Fruit fly (Drosophila melanogaster) whole organism, embryonic: ENCODE measurements around the gene CG5892.
A peak's percentile ranks its signal among the peaks of the same experiment; 100 is the strongest.

Experiments
- Atf6 ChIP-seq: fragments of 200-800 bp; sonication (Bioruptor generic); IDR thresholded peaks from 2 replicates; pipeline ENCODE4 v1.3.6; 2022; ENCODE audit warnings: missing biosample characterization, missing genetic modification characterization
- CG10543 ChIP-seq: fragments of 200-800 bp; sonication (Bioruptor generic); optimal IDR thresholded peaks from 3 replicates; lab custom pipeline; 2017; ENCODE audit warnings: missing biosample characterization, mild to moderate bottlenecking, missing genetic modification characterization, moderate library complexity
- CG12391 ChIP-seq: fragments of 200-800 bp; sonication (Bioruptor generic); optimal IDR thresholded peaks from 3 replicates; lab custom pipeline; 2018; ENCODE audit warnings: missing biosample characterization, mild to moderate bottlenecking, missing genetic modification characterization, moderate library complexity
- CG12659 ChIP-seq: fragments of 200-800 bp; sonication (Bioruptor generic); optimal IDR thresholded peaks from 3 replicates; lab custom pipeline; 2017; ENCODE audit warnings: mild to moderate bottlenecking, missing biosample characterization, missing genetic modification reagents, missing genetic modification characterization
- CG12769 ChIP-seq: fragments of 200-800 bp; sonication (Bioruptor generic); optimal IDR thresholded peaks from 2 replicates; lab custom pipeline; 2019; ENCODE audit warnings: missing biosample characterization, mild to moderate bottlenecking, missing genetic modification characterization, moderate library complexity
- CG13624 ChIP-seq: fragments of 200-800 bp; sonication (Bioruptor generic); optimal IDR thresholded peaks from 2 replicates; lab custom pipeline; 2016; ENCODE audit warnings: missing biosample characterization, missing genetic modification characterization
- CG14710 ChIP-seq: fragments of 200-800 bp; sonication (Bioruptor generic); optimal IDR thresholded peaks from 3 replicates; lab custom pipeline; 2019; ENCODE audit warnings: missing biosample characterization, mild to moderate bottlenecking, missing genetic modification characterization, moderate library complexity
- CG15696 ChIP-seq: fragments of 200-800 bp; sonication (Bioruptor generic); optimal IDR thresholded peaks from 2 replicates; lab custom pipeline; 2019; ENCODE audit warnings: missing biosample characterization, mild to moderate bottlenecking, missing genetic modification characterization, moderate library complexity
- CG16815 ChIP-seq: fragments of 200-800 bp; sonication (Bioruptor generic); optimal IDR thresholded peaks from 3 replicates; lab custom pipeline; 2017; ENCODE audit warnings: missing biosample characterization, mild to moderate bottlenecking, missing genetic modification characterization
- CG17829 ChIP-seq: fragments of 200-800 bp; optimal IDR thresholded peaks from 2 replicates; lab custom pipeline; 2019; ENCODE audit warnings: missing biosample characterization, mild to moderate bottlenecking, missing genetic modification characterization, moderate library complexity
- CG32767 ChIP-seq: fragments of 200-800 bp; sonication (Bioruptor generic); IDR thresholded peaks from 2 replicates; pipeline ENCODE4 v1.3.6; 2022; ENCODE audit warnings: missing biosample characterization, missing genetic modification characterization
- CG33557 ChIP-seq: fragments of 200-800 bp; sonication (Bioruptor generic); optimal IDR thresholded peaks from 2 replicates; lab custom pipeline; 2019; ENCODE audit warnings: missing biosample characterization, mild to moderate bottlenecking, missing genetic modification characterization, moderate library complexity
- CG34376 ChIP-seq: fragments of 200-800 bp; sonication (Bioruptor generic); optimal IDR thresholded peaks from 2 replicates; lab custom pipeline; 2018; ENCODE audit warnings: missing biosample characterization, mild to moderate bottlenecking, missing genetic modification characterization
- CG4424 ChIP-seq: fragments of 200-800 bp; sonication (Bioruptor generic); optimal IDR thresholded peaks from 3 replicates; lab custom pipeline; 2016; ENCODE audit warnings: missing biosample characterization, missing genetic modification characterization
- CG7357 ChIP-seq: fragments of 200-800 bp; sonication (Bioruptor generic); IDR thresholded peaks from 3 replicates; pipeline ENCODE4 v1.3.6; 2022; ENCODE audit warnings: missing biosample characterization, missing genetic modification characterization
- CG9727 ChIP-seq: fragments of 200-800 bp; sonication (Bioruptor generic); optimal IDR thresholded peaks from 3 replicates; lab custom pipeline; 2017; ENCODE audit warnings: missing biosample characterization, mild to moderate bottlenecking, missing genetic modification characterization
- CG9876 ChIP-seq: fragments of 200-800 bp; sonication (Bioruptor generic); optimal IDR thresholded peaks from 2 replicates; lab custom pipeline; 2016; ENCODE audit warnings: missing biosample characterization, missing genetic modification characterization
- Ets97D ChIP-seq: fragments of 200-800 bp; sonication (Bioruptor generic); optimal IDR thresholded peaks from 3 replicates; lab custom pipeline; 2016; ENCODE audit warnings: missing biosample characterization, missing genetic modification characterization
- HLH54F ChIP-seq: fragments of 200-800 bp; sonication (Bioruptor generic); optimal IDR thresholded peaks from 3 replicates; lab custom pipeline; 2016; ENCODE audit warnings: missing biosample characterization, missing genetic modification characterization
- Hsf ChIP-seq: fragments of 200-800 bp; sonication (Bioruptor generic); optimal IDR thresholded peaks from 3 replicates; lab custom pipeline; 2016; ENCODE audit warnings: missing biosample characterization, missing genetic modification characterization
- Nf-YB ChIP-seq: fragments of 200-800 bp; sonication (Bioruptor generic); optimal IDR thresholded peaks from 3 replicates; lab custom pipeline; 2019; ENCODE audit warnings: missing biosample characterization, mild to moderate bottlenecking, missing genetic modification characterization, moderate library complexity
- PHDP ChIP-seq: fragments of 200-800 bp; sonication (Bioruptor generic); optimal IDR thresholded peaks from 3 replicates; lab custom pipeline; 2018; ENCODE audit warnings: missing biosample characterization, mild to moderate bottlenecking, missing genetic modification characterization, moderate library complexity
- Rfx ChIP-seq: fragments of 200-800 bp; sonication (Bioruptor generic); IDR thresholded peaks from 2 replicates; pipeline ENCODE4 v1.3.6; 2022; ENCODE audit warnings: missing biosample characterization, missing genetic modification characterization
- Sry-β ChIP-seq: fragments of 200-800 bp; sonication (Bioruptor generic); optimal IDR thresholded peaks from 2 replicates; lab custom pipeline; 2018; ENCODE audit warnings: missing biosample characterization, mild to moderate bottlenecking, missing genetic modification characterization, moderate library complexity
- Usf ChIP-seq: fragments of 200-800 bp; sonication (Bioruptor generic); optimal IDR thresholded peaks from 2 replicates; lab custom pipeline; 2017; ENCODE audit warnings: missing genotype, missing biosample characterization, missing genetic modification characterization
- Xbp1 ChIP-seq: fragments of 200-800 bp; sonication (Bioruptor generic); optimal IDR thresholded peaks from 3 replicates; lab custom pipeline; 2016; ENCODE audit warnings: missing biosample characterization, mild to moderate bottlenecking, missing genetic modification characterization
- ab ChIP-seq: fragments of 200-800 bp; sonication (Bioruptor generic); optimal IDR thresholded peaks from 2 replicates; lab custom pipeline; 2016; ENCODE audit warnings: missing biosample characterization, missing genetic modification characterization
- ac ChIP-seq: fragments of 200-800 bp; sonication (Bioruptor generic); optimal IDR thresholded peaks from 3 replicates; lab custom pipeline; 2017; ENCODE audit warnings: missing biosample characterization, mild to moderate bottlenecking, missing genetic modification characterization
- az2 ChIP-seq: fragments of 200-800 bp; sonication (Bioruptor generic); optimal IDR thresholded peaks from 3 replicates; lab custom pipeline; 2016; ENCODE audit warnings: missing biosample characterization, missing genetic modification characterization
- bbx ChIP-seq: fragments of 200-800 bp; sonication (Bioruptor generic); IDR thresholded peaks from 2 replicates; pipeline ENCODE4 v1.3.6; 2022; ENCODE audit warnings: missing biosample characterization, missing genetic modification characterization; ENCODE audit not compliant: partially characterized antibody
- dati ChIP-seq: fragments of 200-800 bp; sonication (Bioruptor generic); IDR thresholded peaks from 2 replicates; pipeline ENCODE4 v1.3.6; 2022; ENCODE audit warnings: missing biosample characterization, missing genetic modification characterization
- fd64A ChIP-seq: fragments of 200-800 bp; sonication (Bioruptor generic); optimal IDR thresholded peaks from 3 replicates; lab custom pipeline; 2018; ENCODE audit warnings: missing biosample characterization, mild to moderate bottlenecking, missing genetic modification characterization
- gfzf ChIP-seq: fragments of 200-800 bp; sonication (Bioruptor generic); optimal IDR thresholded peaks from 2 replicates; lab custom pipeline; 2016; ENCODE audit warnings: missing biosample characterization, mild to moderate bottlenecking, missing genetic modification characterization, moderate library complexity
- grn ChIP-seq: fragments of 200-800 bp; sonication (Bioruptor generic); optimal IDR thresholded peaks from 3 replicates; lab custom pipeline; 2017; ENCODE audit warnings: missing biosample characterization, missing genetic modification characterization
- gro ChIP-seq: fragments of 200-800 bp; sonication (Bioruptor generic); optimal IDR thresholded peaks from 2 replicates; lab custom pipeline; 2016; ENCODE audit warnings: missing biosample characterization, missing genetic modification characterization
- kay ChIP-seq: fragments of 200-800 bp; sonication (Bioruptor generic); optimal IDR thresholded peaks from 2 replicates; lab custom pipeline; 2016; ENCODE audit warnings: missing biosample characterization, missing genetic modification characterization
- klu ChIP-seq: fragments of 200-800 bp; sonication (Bioruptor generic); IDR thresholded peaks from 2 replicates; pipeline ENCODE4 v1.3.6; 2022; ENCODE audit warnings: missing biosample characterization, missing genetic modification characterization
- org-1 ChIP-seq: fragments of 200-800 bp; sonication (Bioruptor generic); optimal IDR thresholded peaks from 2 replicates; lab custom pipeline; 2017; ENCODE audit warnings: missing biosample characterization, missing genetic modification characterization
- prd ChIP-seq, 3 experiments: fragments of >200 bp in 2 of 3; fragments of 200-800 bp in 1 of 3; sonication (Bioruptor generic) in 1 of 3; optimal IDR thresholded peaks in 2 of 3; IDR thresholded peaks in 1 of 3; 2 replicates in 2 of 3; 3 replicates in 1 of 3; pipeline versions ENCODE4 v1.3.6 to Lab custom; 2017 to 2022; ENCODE audit warnings: missing biosample characterization in 1 of 3, missing genetic modification characterization in 1 of 3
- row ChIP-seq: fragments of 200-800 bp; sonication (Bioruptor generic); IDR thresholded peaks from 3 replicates; pipeline ENCODE4 v1.3.6; 2022; ENCODE audit warnings: missing biosample characterization, missing genetic modification characterization
- run ChIP-seq: fragments of 200-800 bp; sonication (Bioruptor generic); optimal IDR thresholded peaks from 3 replicates; lab custom pipeline; 2018; ENCODE audit warnings: missing biosample characterization, mild to moderate bottlenecking, missing genetic modification characterization
- sob ChIP-seq: fragments of 200-800 bp; sonication (Bioruptor generic); IDR thresholded peaks from 2 replicates; pipeline ENCODE4 v1.3.6; 2022; ENCODE audit warnings: missing biosample characterization, missing genetic modification characterization
- sug ChIP-seq: fragments of 200-800 bp; optimal IDR thresholded peaks from 2 replicates; lab custom pipeline; 2019; ENCODE audit warnings: missing biosample characterization, mild to moderate bottlenecking, missing genetic modification characterization, moderate library complexity
- tll ChIP-seq, 2 experiments: fragments of 200-800 bp in 1 of 2; fragments of >200 bp in 1 of 2; sonication (Bioruptor generic) in 1 of 2; optimal IDR thresholded peaks; 2 replicates each; lab custom pipeline; 2017 to 2019; ENCODE audit warnings: missing biosample characterization in 2 of 2, missing genetic modification characterization in 2 of 2, mild to moderate bottlenecking in 1 of 2, moderate library complexity in 1 of 2
- tna ChIP-seq: fragments of 200-800 bp; sonication (Bioruptor generic); IDR thresholded peaks from 2 replicates; pipeline ENCODE4 v1.3.6; 2022; ENCODE audit warnings: missing biosample characterization, missing genetic modification characterization; ENCODE audit not compliant: partially characterized antibody
- trem ChIP-seq: fragments of 200-800 bp; optimal IDR thresholded peaks from 3 replicates; lab custom pipeline; 2019; ENCODE audit warnings: missing biosample characterization, mild to moderate bottlenecking, missing genetic modification characterization, moderate library complexity
- vvl ChIP-seq: fragments of 200-800 bp; sonication (Bioruptor generic); IDR thresholded peaks from 2 replicates; pipeline ENCODE4 v1.3.6; 2022; ENCODE audit warnings: missing biosample characterization, missing genetic modification characterization
- z ChIP-seq: fragments of 200-800 bp; sonication (Bioruptor generic); IDR thresholded peaks from 3 replicates; pipeline ENCODE4 v1.3.6; 2022; ENCODE audit warnings: missing biosample characterization, missing genetic modification characterization

The CG5892 gene

DNA sequence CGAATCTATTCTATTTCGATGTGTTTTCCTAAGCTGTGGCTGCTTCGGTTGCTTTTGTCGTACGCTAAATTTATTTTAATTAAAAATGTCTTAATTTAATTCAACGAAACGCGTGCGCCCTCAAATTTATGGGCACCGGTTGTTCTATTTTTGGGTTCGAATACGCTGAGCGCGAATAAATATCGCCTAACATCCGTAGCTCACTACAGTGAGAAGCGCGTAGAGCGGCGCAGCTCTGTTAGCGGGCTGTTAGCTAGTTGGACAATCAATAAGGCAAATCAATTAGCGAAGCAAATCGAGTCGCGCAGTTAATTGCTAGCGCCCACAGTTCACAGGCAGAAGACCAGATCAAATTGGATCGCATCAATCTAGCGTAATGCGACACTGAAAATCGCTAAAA, 32.3 kb upstream of the CG5892 start:
- TF ChIP-seq CG17829 (tag; lab: Kevin White, UChicago) (peak; percentile 97), CG16815 (no peak), gfzf (GFP tag; lab: Kevin White, UChicago) (no peak), CG12769 (no peak), CG10543 (GFP tag; lab: Kevin White, UChicago) (peak; percentile 31)

DNA sequence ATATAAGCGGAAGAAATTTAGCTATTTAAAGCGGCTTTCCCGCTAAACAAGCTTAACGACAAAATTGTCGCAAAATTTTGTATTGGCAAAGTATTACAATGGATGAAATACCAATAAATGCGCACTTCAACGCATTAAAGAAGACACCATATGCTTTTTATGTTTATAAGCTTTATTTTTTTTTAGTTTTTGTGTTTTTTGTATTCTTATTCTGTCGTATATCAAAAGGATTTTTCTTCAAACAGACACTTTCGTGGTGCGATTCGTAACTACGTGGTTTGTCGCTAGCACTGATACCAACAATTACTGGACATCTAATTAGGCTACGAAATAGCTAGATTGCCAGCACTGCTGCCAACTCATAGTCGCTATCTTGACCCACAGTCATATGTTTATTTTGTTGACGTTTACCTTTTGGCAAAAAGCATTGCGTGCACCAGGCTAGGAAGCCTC, 27.7 kb upstream of the CG5892 start, which contains the start of gene Ddrgk1:
Gene Ddrgk1 (plus strand): TSS at position 387 of the 453 bp plus-strand sequence.
- TF ChIP-seq prd (optimal IDR thresholded peaks at IDR 0.05; lab: Kevin White, UChicago) = no peak
- peak; percentile 56; the same call in 2 of the 3 replicates for TF ChIP-seq prd (GFP tag; IDR thresholded peaks at IDR 0.05; lab: Robert Waterston, UW)
- TF ChIP-seq sug = peak; percentile 15
- TF ChIP-seq Usf (GFP tag; lab: Kevin White, UChicago) = no peak
- TF ChIP-seq grn (GFP tag; lab: Kevin White, UChicago) = no peak
- no peak for TF ChIP-seq ac (GFP tag; lab: Kevin White, UChicago)
- TF ChIP-seq bbx (GFP tag; lab: Robert Waterston, UW) = no peak
- TF ChIP-seq gro = peak; percentile 6
- peak; percentile 31 for TF ChIP-seq Xbp1 (GFP tag; lab: Kevin White, UChicago)
- peak; percentile 46 for TF ChIP-seq CG12391 (tag; lab: Kevin White, UChicago)
- TF ChIP-seq CG7357 (GFP tag; lab: Robert Waterston, UW) = no peak
- TF ChIP-seq row (GFP tag; lab: Robert Waterston, UW) = peak; percentile 88
- peak; percentile 59 for TF ChIP-seq Ets97D (GFP tag; lab: Kevin White, UChicago)
- TF ChIP-seq run (tag; lab: Kevin White, UChicago) = no peak
- TF ChIP-seq ab (GFP tag; lab: Kevin White, UChicago) = no peak
- peak; percentile 19 for TF ChIP-seq az2 (GFP tag; lab: Kevin White, UChicago)
- TF ChIP-seq CG15696 (tag; lab: Kevin White, UChicago) = peak; percentile 0
- 0 out of 2 replicates have a peak, but pooled peaks have one; percentile 10 for TF ChIP-seq vvl
- peak; percentile 39 for TF ChIP-seq Hsf (GFP tag; lab: Kevin White, UChicago)
- TF ChIP-seq PHDP = no peak
- TF ChIP-seq Atf6 (GFP tag; lab: Robert Waterston, UW) = no peak
- peak; percentile 12 for TF ChIP-seq trem
- peak; percentile 96 for TF ChIP-seq Sry-β (GFP tag; lab: Kevin White, UChicago)
- peak; percentile 42 for TF ChIP-seq CG14710
- TF ChIP-seq CG12659 (GFP tag; lab: Kevin White, UChicago) = peak; percentile 26
- peak; percentile 17 for TF ChIP-seq HLH54F
- 0 out of 2 replicates have a peak, but pooled peaks have one; percentile 7 for TF ChIP-seq klu (GFP tag; lab: Robert Waterston, UW)
- TF ChIP-seq z (GFP tag; lab: Robert Waterston, UW) = no peak
- TF ChIP-seq CG34376 (GFP tag; lab: Kevin White, UChicago) = peak; percentile 3
- TF ChIP-seq CG9727 (GFP tag; lab: Kevin White, UChicago) = peak; percentile 26
- peak; percentile 8; the same call in 1 of the 2 replicates for TF ChIP-seq CG32767 (GFP tag; lab: Robert Waterston, UW)
- TF ChIP-seq CG9876 (GFP tag; lab: Kevin White, UChicago) = no peak
- TF ChIP-seq Nf-YB (GFP tag; lab: Kevin White, UChicago) = no peak
- peak; percentile 6 for TF ChIP-seq CG33557 (GFP tag; lab: Kevin White, UChicago)
- peak; percentile 30 for TF ChIP-seq CG13624 (GFP tag; lab: Kevin White, UChicago)
- peak; percentile 52 for TF ChIP-seq kay (GFP tag; lab: Kevin White, UChicago)
- TF ChIP-seq fd64A (GFP tag; lab: Kevin White, UChicago) = no peak
- TF ChIP-seq tll (GFP tag; optimal IDR thresholded peaks at IDR 0.05; lab: Kevin White, UChicago) = peak; percentile 67 to 72
- TF ChIP-seq Rfx (GFP tag; lab: Robert Waterston, UW) = peak; percentile 59; the same call in 1 of the 2 replicates
- no peak for TF ChIP-seq tna (GFP tag; lab: Robert Waterston, UW)
- peak; percentile 30 for TF ChIP-seq CG4424
- TF ChIP-seq dati = no peak
- no peak for TF ChIP-seq org-1
- TF ChIP-seq sob (GFP tag; lab: Robert Waterston, UW) = 0 out of 2 replicates have a peak, but pooled peaks have one; percentile 24
